Worm (Caenorhabditis elegans) whole organism, L4 larva: ENCODE measurements around the gene pei-1.

Source experiments
- F26F4.8 ChIP-seq: fragments of 200-800 bp; sonication (Bioruptor generic); conservative IDR thresholded peaks from 2 replicates; pipeline ENCODE4 v1.3.6; 2022; ENCODE audit warnings: missing genetic modification characterization, missing compliant biosample characterization
- R02D3.7 ChIP-seq: fragments of 150-350 bp; sonication (generic microtip); optimal IDR thresholded peaks from 3 replicates; lab custom pipeline; 2014; ENCODE audit warnings: missing biosample characterization, missing genetic modification characterization
- Y48G9A.11 ChIP-seq: fragments of 200-800 bp; sonication (Bioruptor generic); IDR thresholded peaks from 2 replicates; pipeline ENCODE4 v1.3.6; 2022; ENCODE audit warnings: missing genetic modification reagents, missing genetic modification characterization, missing compliant biosample characterization
- Y5F2A.4 ChIP-seq: fragments of 200-800 bp; sonication (Bioruptor generic); optimal IDR thresholded peaks from 2 replicates; lab custom pipeline; 2018; ENCODE audit warnings: mild to moderate bottlenecking, missing genetic modification characterization, missing compliant biosample characterization
- ZK337.2 ChIP-seq: fragments of 200-800 bp; sonication (Bioruptor generic); IDR thresholded peaks from 2 replicates; pipeline ENCODE4 v1.3.6; 2022; ENCODE audit warnings: missing genetic modification reagents, missing genetic modification characterization, missing compliant biosample characterization
- aha-1 ChIP-seq: fragments of 150-350 bp; peaks from one replicate; lab custom pipeline; 2014; ENCODE audit warnings: missing biosample characterization, missing genetic modification characterization
- ceh-20 ChIP-seq: fragments of 200-800 bp; sonication (Bioruptor generic); IDR thresholded peaks from 2 replicates; pipeline ENCODE4 v1.3.6; 2022; ENCODE audit warnings: missing genetic modification reagents, missing genetic modification characterization, missing compliant biosample characterization
- ceh-28 ChIP-seq: fragments of 150-350 bp; optimal IDR thresholded peaks from 2 replicates; lab custom pipeline; 2014; ENCODE audit warnings: missing biosample characterization, missing genetic modification reagents, missing genetic modification characterization
- ceh-82 ChIP-seq: sonication (generic microtip); optimal IDR thresholded peaks from 2 replicates; lab custom pipeline; 2017; ENCODE audit warnings: missing biosample characterization, missing genetic modification characterization
- ctbp-1 ChIP-seq: fragments of 200-800 bp; sonication (Bioruptor generic); IDR thresholded peaks from 2 replicates; pipeline ENCODE4 v1.3.6; 2022; ENCODE audit warnings: missing genetic modification reagents, missing genetic modification characterization, missing compliant biosample characterization
- daf-8 ChIP-seq: fragments of 200-800 bp; sonication (Bioruptor generic); IDR thresholded peaks from 2 replicates; pipeline ENCODE4 v1.3.6; 2022; ENCODE audit warnings: missing genetic modification characterization, missing compliant biosample characterization
- dmd-8 ChIP-seq: fragments of 200-800 bp; sonication (Bioruptor generic); IDR thresholded peaks from 2 replicates; pipeline ENCODE4 v1.3.6; 2022; ENCODE audit warnings: missing genetic modification characterization, missing compliant biosample characterization
- dmd-9 ChIP-seq: fragments of 200-800 bp; sonication (Bioruptor generic); IDR thresholded peaks from 2 replicates; pipeline ENCODE4 v1.3.6; 2022; ENCODE audit warnings: missing genetic modification reagents, missing genetic modification characterization, missing compliant biosample characterization
- dpl-1 ChIP-seq: fragments of 150-350 bp; optimal IDR thresholded peaks from 2 replicates; lab custom pipeline; 2014; ENCODE audit warnings: missing biosample characterization, missing genetic modification reagents, missing genetic modification characterization
- duxl-1 ChIP-seq: sonication (generic microtip); optimal IDR thresholded peaks from 2 replicates; lab custom pipeline; 2016; ENCODE audit warnings: mild to moderate bottlenecking, missing genetic modification characterization, moderate library complexity, missing compliant biosample characterization; ENCODE audit not compliant: poor library complexity
- dve-1 ChIP-seq: sonication (generic microtip); optimal IDR thresholded peaks from 2 replicates; lab custom pipeline; 2017; ENCODE audit warnings: antibody characterized with exemption, mild to moderate bottlenecking, missing genetic modification characterization, missing compliant biosample characterization; ENCODE audit not compliant: insufficient read depth
- fos-1 ChIP-seq: fragments of 150-350 bp; optimal IDR thresholded peaks from 2 replicates; lab custom pipeline; 2014; ENCODE audit warnings: missing biosample characterization, missing genetic modification characterization
- hif-1 ChIP-seq, 2 experiments: sonication (generic microtip); optimal IDR thresholded peaks; 2 replicates each; lab custom pipeline; 2016 to 2017; ENCODE audit warnings: missing compliant biosample characterization in 2 of 2, missing genetic modification characterization in 2 of 2, missing genetic modification reagents in 2 of 2, missing genotype in 2 of 2, mild to moderate bottlenecking in 1 of 2
- hlh-30 ChIP-seq: sonication (generic microtip); optimal IDR thresholded peaks from 2 replicates; lab custom pipeline; 2017; ENCODE audit warnings: antibody characterized with exemption, mild to moderate bottlenecking, missing genetic modification characterization, missing compliant biosample characterization; ENCODE audit not compliant: insufficient read depth
- lim-7 ChIP-seq: fragments of 200-800 bp; sonication (Bioruptor generic); IDR thresholded peaks from 2 replicates; pipeline ENCODE4 v1.3.6; 2022; ENCODE audit warnings: missing genetic modification characterization, missing compliant biosample characterization
- lin-15B ChIP-seq: fragments of 150-350 bp; sonication (generic microtip); optimal IDR thresholded peaks from 3 replicates; lab custom pipeline; 2014; ENCODE audit warnings: missing biosample characterization, missing genetic modification characterization
- lin-29 ChIP-seq: fragments of 200-800 bp; sonication (Bioruptor generic); IDR thresholded peaks from 2 replicates; pipeline ENCODE4 v1.3.6; 2022; ENCODE audit warnings: missing genetic modification reagents, missing genetic modification characterization, missing compliant biosample characterization
- lsy-2 ChIP-seq, 2 experiments: fragments of 150-350 bp in 1 of 2; sonication (generic microtip) in 1 of 2; optimal IDR thresholded peaks; 2 replicates each; lab custom pipeline; 2014 to 2017; ENCODE audit warnings: missing biosample characterization in 2 of 2, missing genetic modification characterization in 2 of 2
- mdl-1 ChIP-seq, 2 experiments: fragments of 150-350 bp in 1 of 2; sonication (generic microtip) in 1 of 2; optimal IDR thresholded peaks; 2 replicates each; lab custom pipeline; 2014 to 2017; ENCODE audit warnings: missing biosample characterization in 2 of 2, missing genetic modification characterization in 2 of 2
- mep-1 ChIP-seq: fragments of 150-350 bp; sonication (generic microtip); optimal IDR thresholded peaks from 3 replicates; lab custom pipeline; 2014; ENCODE audit warnings: missing biosample characterization, missing genetic modification characterization
- mxl-3 ChIP-seq: fragments of 200-800 bp; sonication (Bioruptor generic); optimal IDR thresholded peaks from 2 replicates; lab custom pipeline; 2018; ENCODE audit warnings: mild to moderate bottlenecking, missing genetic modification characterization, missing compliant biosample characterization
- nhr-28 ChIP-seq: fragments of 150-350 bp; optimal IDR thresholded peaks from 2 replicates; lab custom pipeline; 2014; ENCODE audit warnings: missing biosample characterization, missing genetic modification characterization
- nhr-76 ChIP-seq: fragments of 150-350 bp; optimal IDR thresholded peaks from 2 replicates; lab custom pipeline; 2014; ENCODE audit warnings: missing biosample characterization, missing genetic modification characterization
- nhr-77 ChIP-seq: fragments of 150-350 bp; optimal IDR thresholded peaks from 2 replicates; lab custom pipeline; 2014; ENCODE audit warnings: missing biosample characterization, missing genetic modification characterization
- sdz-12 ChIP-seq: fragments of 200-800 bp; sonication (Bioruptor generic); optimal IDR thresholded peaks from 2 replicates; lab custom pipeline; 2018; ENCODE audit warnings: mild to moderate bottlenecking, missing genetic modification characterization, missing compliant biosample characterization
- skn-1 ChIP-seq: fragments of 150-350 bp; optimal IDR thresholded peaks from 2 replicates; lab custom pipeline; 2014; ENCODE audit warnings: missing biosample characterization, missing genetic modification characterization
- spr-3 ChIP-seq: fragments of 200-800 bp; sonication (Bioruptor generic); optimal IDR thresholded peaks from 2 replicates; lab custom pipeline; 2018; ENCODE audit warnings: mild to moderate bottlenecking, missing genetic modification characterization, missing compliant biosample characterization
- tra-1 ChIP-seq: fragments of 200-800 bp; sonication (Bioruptor generic); IDR thresholded peaks from 2 replicates; pipeline ENCODE4 v1.3.6; 2022; ENCODE audit warnings: missing genetic modification reagents, missing genetic modification characterization, missing compliant biosample characterization
- unc-39 ChIP-seq: sonication (generic microtip); optimal IDR thresholded peaks from 2 replicates; lab custom pipeline; 2017; ENCODE audit warnings: missing biosample characterization, missing genetic modification characterization
- zag-1 ChIP-seq: fragments of 150-350 bp; optimal IDR thresholded peaks from 2 replicates; lab custom pipeline; 2014; ENCODE audit warnings: missing biosample characterization, missing genetic modification characterization
- zfp-2 ChIP-seq: sonication (generic microtip); optimal IDR thresholded peaks from 2 replicates; lab custom pipeline; 2016; ENCODE audit warnings: mild to moderate bottlenecking, missing genetic modification characterization, missing compliant biosample characterization
- zip-11 ChIP-seq: fragments of 200-800 bp; sonication (Bioruptor generic); IDR thresholded peaks from 2 replicates; pipeline ENCODE4 v1.3.6; 2022; ENCODE audit warnings: missing genetic modification characterization, missing compliant biosample characterization
- ztf-11 ChIP-seq: fragments of 150-350 bp; optimal IDR thresholded peaks from 2 replicates; lab custom pipeline; 2014; ENCODE audit warnings: missing biosample characterization, missing genetic modification characterization
- ztf-7 ChIP-seq: fragments of 150-350 bp; optimal IDR thresholded peaks from 2 replicates; lab custom pipeline; 2014; ENCODE audit warnings: missing biosample characterization, missing genetic modification characterization

The pei-1 gene

ce11 chrIV:9624977-9625376 is 32.7 kb upstream of the pei-1 start, which contains the start of gene W09C2.10:
Gene W09C2.10 (minus strand): TSS chrIV:9625077.
- TF ChIP-seq skn-1, result no peak
- no peak for TF ChIP-seq Y5F2A.4 (GFP tag; lab: Kevin White, UChicago)
- TF ChIP-seq R02D3.7, result no peak
- no peak for TF ChIP-seq sdz-12 (GFP tag; lab: Kevin White, UChicago)

ce11 chrIV:9624275-9624674 is 32.0 kb upstream of the pei-1 start, which contains the start of gene W09C2.8:
Gene W09C2.8 (minus strand): TSS chrIV:9624375.
- TF ChIP-seq aha-1 (tag; lab: Kevin White, UChicago), result no peak
- no peak for TF ChIP-seq daf-8
- no peak for TF ChIP-seq mep-1 (tag; lab: Kevin White, UChicago)
- no peak for TF ChIP-seq ztf-11 (tag; lab: Kevin White, UChicago)
- no peak for TF ChIP-seq ctbp-1 (GFP tag; lab: Robert Waterston, UW)
- TF ChIP-seq nhr-28 (tag; lab: Kevin White, UChicago), result no peak
- no peak for TF ChIP-seq R02D3.7

- TF ChIP-seq dmd-8 (GFP tag; lab: Robert Waterston, UW), result no peak
- no peak for TF ChIP-seq ceh-82 (tag; lab: Kevin White, UChicago)
- no peak for TF ChIP-seq lin-15B
- no peak for TF ChIP-seq fos-1 (tag; lab: Kevin White, UChicago)
- no peak for TF ChIP-seq hlh-30
- TF ChIP-seq nhr-77 (tag; lab: Kevin White, UChicago), result no peak
- no peak for TF ChIP-seq dve-1 (tag; lab: Kevin White, UChicago)
- TF ChIP-seq F26F4.8 (GFP tag; lab: Robert Waterston, UW), result no peak
- TF ChIP-seq zfp-2 (tag; lab: Kevin White, UChicago), result no peak
- no peak for TF ChIP-seq mdl-1 (tag; optimal IDR thresholded peaks at IDR 0.05; lab: Kevin White, UChicago)
- TF ChIP-seq Y5F2A.4 (GFP tag; lab: Kevin White, UChicago), result no peak
- no peak for TF ChIP-seq ztf-7
- no peak for TF ChIP-seq dmd-9
- TF ChIP-seq zip-11 (GFP tag; lab: Robert Waterston, UW), result no peak
- no peak for TF ChIP-seq mxl-3 (GFP tag; lab: Kevin White, UChicago)
- no peak for TF ChIP-seq lin-29 (GFP tag; lab: Robert Waterston, UW)
- TF ChIP-seq tra-1 (GFP tag; lab: Robert Waterston, UW), result no peak
- no peak for TF ChIP-seq lsy-2 (tag; optimal IDR thresholded peaks at IDR 0.05; lab: Kevin White, UChicago)
Observed at ce11 chrIV:9623269-9623668, 31.0 kb upstream of the pei-1 start, which contains the start of gene W09C2.9. Gene W09C2.9 (minus strand): TSS chrIV:9623369.

ce11 chrIV:9622272-9622671 is 30.0 kb upstream of the pei-1 start, which contains the start of gene W09C2.7:
Gene W09C2.7 (minus strand): TSS chrIV:9622372.
- TF ChIP-seq unc-39 (tag; lab: Kevin White, UChicago), result no peak
- TF ChIP-seq lin-29 (GFP tag; lab: Robert Waterston, UW), result no peak
- TF ChIP-seq Y48G9A.11, result no peak
- TF ChIP-seq ZK337.2 (GFP tag; lab: Robert Waterston, UW), result no peak
- TF ChIP-seq zag-1 (tag; lab: Kevin White, UChicago), result no peak
- no peak for TF ChIP-seq hif-1 (tag; optimal IDR thresholded peaks at IDR 0.05; lab: Kevin White, UChicago)
- no peak for TF ChIP-seq ceh-20 (GFP tag; lab: Robert Waterston, UW)
- TF ChIP-seq spr-3 (GFP tag; lab: Kevin White, UChicago), result no peak
- TF ChIP-seq lsy-2 (tag; optimal IDR thresholded peaks at IDR 0.05; lab: Kevin White, UChicago), result no peak
- TF ChIP-seq lim-7 (GFP tag; lab: Robert Waterston, UW), result no peak
- no peak for TF ChIP-seq nhr-76 (tag; lab: Kevin White, UChicago)
- no peak for TF ChIP-seq ceh-28 (tag; lab: Kevin White, UChicago)
- TF ChIP-seq fos-1 (tag; lab: Kevin White, UChicago), result no peak
- no peak for TF ChIP-seq duxl-1 (tag; lab: Kevin White, UChicago)
- TF ChIP-seq dpl-1, result no peak
- no peak for TF ChIP-seq dmd-8 (GFP tag; lab: Robert Waterston, UW)
- no peak for TF ChIP-seq ceh-82 (tag; lab: Kevin White, UChicago)
- no peak for TF ChIP-seq dmd-9
